Fruit fly (Drosophila melanogaster) whole organism, embryonic: Measurements from ENCODE around the gene CG31139.

ENCODE experiments used
- CG10979 ChIP-seq: fragments of 200-800 bp; sonication (Bioruptor generic); optimal IDR thresholded peaks from 2 replicates; lab custom pipeline; 2018; ENCODE audit warnings: missing biosample characterization, mild to moderate bottlenecking, missing genetic modification characterization, moderate library complexity
- CG11560 ChIP-seq: fragments of 200-800 bp; sonication (Bioruptor generic); IDR thresholded peaks from 3 replicates; pipeline ENCODE4 v1.3.6; 2022; ENCODE audit warnings: missing biosample characterization, missing genetic modification characterization
- CG12155 ChIP-seq: fragments of 200-800 bp; sonication (Bioruptor generic); optimal IDR thresholded peaks from 3 replicates; lab custom pipeline; 2016; ENCODE audit warnings: missing biosample characterization, missing genetic modification characterization
- CG13287 ChIP-seq: fragments of 200-800 bp; sonication (Bioruptor generic); IDR thresholded peaks from 2 replicates; pipeline ENCODE4 v1.3.6; 2022; ENCODE audit warnings: missing biosample characterization, missing genetic modification characterization; ENCODE audit not compliant: partially characterized antibody
- CG13424 ChIP-seq: fragments of 200-800 bp; sonication (Bioruptor generic); optimal IDR thresholded peaks from 2 replicates; lab custom pipeline; 2019; ENCODE audit warnings: missing biosample characterization, mild to moderate bottlenecking, missing genetic modification characterization, moderate library complexity
- CG14667 ChIP-seq: fragments of 200-800 bp; sonication (Bioruptor generic); IDR thresholded peaks from 2 replicates; pipeline ENCODE4 v1.3.6; 2022; ENCODE audit warnings: missing biosample characterization, missing genetic modification characterization
- CG1602 ChIP-seq: fragments of 200-800 bp; sonication (Bioruptor generic); optimal IDR thresholded peaks from 3 replicates; lab custom pipeline; 2016; ENCODE audit warnings: missing biosample characterization, missing genetic modification characterization
- CG1603 ChIP-seq: fragments of 200-800 bp; sonication (Bioruptor generic); optimal IDR thresholded peaks from 2 replicates; lab custom pipeline; 2019; ENCODE audit warnings: missing biosample characterization, mild to moderate bottlenecking, missing genetic modification characterization, moderate library complexity
- CG16863 ChIP-seq: fragments of 200-800 bp; sonication (Bioruptor generic); optimal IDR thresholded peaks from 3 replicates; lab custom pipeline; 2016; ENCODE audit warnings: missing biosample characterization, missing genetic modification characterization
- CG17359 ChIP-seq: fragments of 200-800 bp; sonication (Bioruptor generic); optimal IDR thresholded peaks from 3 replicates; lab custom pipeline; 2018; ENCODE audit warnings: missing biosample characterization, mild to moderate bottlenecking, missing genetic modification characterization, moderate library complexity
- CG17612 ChIP-seq: fragments of 200-800 bp; sonication (Bioruptor generic); IDR thresholded peaks from 2 replicates; pipeline ENCODE4 v1.3.6; 2022; ENCODE audit warnings: missing biosample characterization, missing genetic modification characterization
- CG2120 ChIP-seq: fragments of 200-800 bp; sonication (Bioruptor generic); optimal IDR thresholded peaks from 3 replicates; lab custom pipeline; 2016; ENCODE audit warnings: missing biosample characterization, missing genetic modification characterization
- CG2889 ChIP-seq: fragments of 200-800 bp; sonication (Bioruptor generic); IDR thresholded peaks from 3 replicates; pipeline ENCODE4 v1.3.6; 2022; ENCODE audit warnings: missing biosample characterization, missing genetic modification characterization
- CG3407 ChIP-seq: fragments of 200-800 bp; sonication (Bioruptor generic); optimal IDR thresholded peaks from 2 replicates; lab custom pipeline; 2018; ENCODE audit warnings: missing biosample characterization, mild to moderate bottlenecking, missing genetic modification characterization
- CG3847 ChIP-seq: fragments of 200-800 bp; sonication (Bioruptor generic); IDR thresholded peaks from 2 replicates; pipeline ENCODE4 v1.3.6; 2022; ENCODE audit warnings: missing biosample characterization, missing genetic modification characterization
- CG43689 ChIP-seq: fragments of 200-800 bp; sonication (Bioruptor generic); IDR thresholded peaks from 2 replicates; pipeline ENCODE4 v1.3.6; 2022; ENCODE audit warnings: missing biosample characterization, missing genetic modification characterization
- CG4404 ChIP-seq: fragments of 200-800 bp; sonication (Bioruptor generic); IDR thresholded peaks from 2 replicates; pipeline ENCODE4 v1.3.6; 2022; ENCODE audit warnings: missing biosample characterization, missing genetic modification characterization
- CG5953 ChIP-seq: fragments of 200-800 bp; sonication (Bioruptor generic); IDR thresholded peaks from 2 replicates; pipeline ENCODE4 v1.3.6; 2022; ENCODE audit warnings: missing biosample characterization, missing genetic modification characterization
- CG6791 ChIP-seq: fragments of 200-800 bp; sonication (Bioruptor generic); IDR thresholded peaks from 3 replicates; pipeline ENCODE4 v1.3.6; 2022; ENCODE audit warnings: missing biosample characterization, missing genetic modification characterization; ENCODE audit not compliant: partially characterized antibody
- CG7271 ChIP-seq: fragments of 200-800 bp; sonication (Bioruptor generic); optimal IDR thresholded peaks from 2 replicates; lab custom pipeline; 2018; ENCODE audit warnings: missing biosample characterization, mild to moderate bottlenecking, missing genetic modification characterization, moderate library complexity
- CG7357 ChIP-seq: fragments of 200-800 bp; sonication (Bioruptor generic); IDR thresholded peaks from 3 replicates; pipeline ENCODE4 v1.3.6; 2022; ENCODE audit warnings: missing biosample characterization, missing genetic modification characterization
- CG8478 ChIP-seq: fragments of >200 bp; optimal IDR thresholded peaks from 2 replicates; lab custom pipeline; 2018
- CG8944 ChIP-seq: fragments of 200-800 bp; sonication (Bioruptor generic); optimal IDR thresholded peaks from 3 replicates; lab custom pipeline; 2016; ENCODE audit warnings: missing biosample characterization, missing genetic modification characterization
- CG9932 ChIP-seq: fragments of 200-800 bp; sonication (Bioruptor generic); IDR thresholded peaks from 2 replicates; pipeline ENCODE4 v1.3.6; 2022; ENCODE audit warnings: missing biosample characterization, missing genetic modification characterization
- CkIIα-i1 ChIP-seq: fragments of 200-800 bp; sonication (Bioruptor generic); IDR thresholded peaks from 2 replicates; pipeline ENCODE4 v1.3.6; 2022; ENCODE audit warnings: missing biosample characterization, missing genetic modification characterization
- Dfd ChIP-seq, 2 experiments: fragments of >200 bp; optimal IDR thresholded peaks; 2 replicates each; lab custom pipeline; 2017; ENCODE audit warnings: missing biosample characterization in 2 of 2, missing genetic modification characterization in 2 of 2
- Doc2 ChIP-seq: fragments of 200-800 bp; sonication (Bioruptor generic); IDR thresholded peaks from 2 replicates; pipeline ENCODE4 v1.3.6; 2022; ENCODE audit warnings: missing biosample characterization, missing genetic modification characterization
- GATAe ChIP-seq: fragments of 200-800 bp; sonication (Bioruptor generic); conservative IDR thresholded peaks from 2 replicates; pipeline ENCODE4 v1.3.6; 2022; ENCODE audit warnings: missing biosample characterization, missing genetic modification characterization
- Gsc ChIP-seq: fragments of 200-800 bp; sonication (Bioruptor generic); IDR thresholded peaks from 2 replicates; pipeline ENCODE4 v1.3.6; 2022; ENCODE audit warnings: missing biosample characterization, missing genetic modification characterization
- HLH54F ChIP-seq: fragments of 200-800 bp; sonication (Bioruptor generic); optimal IDR thresholded peaks from 3 replicates; lab custom pipeline; 2016; ENCODE audit warnings: missing biosample characterization, missing genetic modification characterization
- Hey ChIP-seq: fragments of 200-800 bp; sonication (Bioruptor generic); optimal IDR thresholded peaks from 3 replicates; lab custom pipeline; 2018; ENCODE audit warnings: missing biosample characterization, mild to moderate bottlenecking, missing genetic modification characterization
- Hr3 ChIP-seq: fragments of 200-800 bp; sonication (Bioruptor generic); optimal IDR thresholded peaks from 3 replicates; lab custom pipeline; 2016; ENCODE audit warnings: missing biosample characterization, missing genetic modification characterization
- NFAT ChIP-seq: fragments of 200-800 bp; sonication (Bioruptor generic); IDR thresholded peaks from 2 replicates; pipeline ENCODE4 v1.3.6; 2022; ENCODE audit warnings: missing biosample characterization, missing genetic modification characterization
- Sox100B ChIP-seq: fragments of 200-800 bp; sonication (Bioruptor generic); optimal IDR thresholded peaks from 3 replicates; lab custom pipeline; 2018; ENCODE audit warnings: missing biosample characterization, mild to moderate bottlenecking, missing genetic modification characterization
- Taf1 ChIP-seq: fragments of 200-800 bp; sonication (Bioruptor generic); IDR thresholded peaks from 2 replicates; pipeline ENCODE4 v1.3.6; 2022; ENCODE audit warnings: missing biosample characterization, missing genetic modification characterization
- aop ChIP-seq: fragments of 200-800 bp; sonication (Bioruptor generic); IDR thresholded peaks from 2 replicates; pipeline ENCODE4 v1.3.6; 2022; ENCODE audit warnings: missing biosample characterization, missing genetic modification characterization
- ara ChIP-seq: fragments of 200-800 bp; sonication (Bioruptor generic); IDR thresholded peaks from 2 replicates; pipeline ENCODE4 v1.3.6; 2022; ENCODE audit warnings: missing biosample characterization, missing genetic modification characterization
- cad ChIP-seq: fragments of >200 bp; optimal IDR thresholded peaks from 2 replicates; lab custom pipeline; 2017; ENCODE audit warnings: missing biosample characterization, missing genetic modification characterization
- cato ChIP-seq: fragments of 200-800 bp; sonication (Bioruptor generic); optimal IDR thresholded peaks from 2 replicates; lab custom pipeline; 2016; ENCODE audit warnings: missing biosample characterization, missing genetic modification characterization, borderline replicate concordance
- chif ChIP-seq, 2 experiments: fragments of 200-800 bp; sonication (Bioruptor generic); optimal IDR thresholded peaks; 3 replicates each; lab custom pipeline; 2016; ENCODE audit warnings: missing biosample characterization in 2 of 2, missing genetic modification characterization in 2 of 2
- disco-r ChIP-seq: fragments of 200-800 bp; sonication (Bioruptor generic); optimal IDR thresholded peaks from 2 replicates; lab custom pipeline; 2016; ENCODE audit warnings: missing biosample characterization, missing genetic modification characterization
- dpn ChIP-seq, 2 experiments: fragments of 200-800 bp; sonication (Bioruptor generic); optimal IDR thresholded peaks; 3 replicates each; lab custom pipeline; 2016; ENCODE audit warnings: missing biosample characterization in 2 of 2, missing genetic modification characterization in 2 of 2
- gfzf ChIP-seq: fragments of 200-800 bp; sonication (Bioruptor generic); optimal IDR thresholded peaks from 2 replicates; lab custom pipeline; 2016; ENCODE audit warnings: missing biosample characterization, mild to moderate bottlenecking, missing genetic modification characterization, moderate library complexity
- klu ChIP-seq: fragments of 200-800 bp; sonication (Bioruptor generic); IDR thresholded peaks from 2 replicates; pipeline ENCODE4 v1.3.6; 2022; ENCODE audit warnings: missing biosample characterization, missing genetic modification characterization
- peb ChIP-seq: fragments of 200-800 bp; sonication (Bioruptor generic); IDR thresholded peaks from 2 replicates; pipeline ENCODE4 v1.3.6; 2022; ENCODE audit warnings: missing biosample characterization, missing genetic modification characterization
- sr ChIP-seq: fragments of 200-800 bp; sonication (Bioruptor generic); IDR thresholded peaks from 3 replicates; pipeline ENCODE4 v1.3.6; 2022; ENCODE audit warnings: missing biosample characterization, missing genetic modification characterization
- ttk ChIP-seq: fragments of 200-800 bp; sonication (Bioruptor generic); IDR thresholded peaks from 2 replicates; pipeline ENCODE4 v2.1.2; 2022; ENCODE audit warnings: missing biosample characterization, missing genetic modification characterization
- vnd ChIP-seq: fragments of 200-800 bp; sonication (Bioruptor generic); IDR thresholded peaks from 3 replicates; pipeline ENCODE4 v1.3.6; 2022; ENCODE audit warnings: missing biosample characterization, missing genetic modification characterization; ENCODE audit not compliant: partially characterized antibody
- wdn ChIP-seq: fragments of 200-800 bp; sonication (Bioruptor generic); IDR thresholded peaks from 2 replicates; pipeline ENCODE4 v1.3.6; 2022; ENCODE audit warnings: missing biosample characterization, missing genetic modification characterization

The CG31139 gene

DNA sequence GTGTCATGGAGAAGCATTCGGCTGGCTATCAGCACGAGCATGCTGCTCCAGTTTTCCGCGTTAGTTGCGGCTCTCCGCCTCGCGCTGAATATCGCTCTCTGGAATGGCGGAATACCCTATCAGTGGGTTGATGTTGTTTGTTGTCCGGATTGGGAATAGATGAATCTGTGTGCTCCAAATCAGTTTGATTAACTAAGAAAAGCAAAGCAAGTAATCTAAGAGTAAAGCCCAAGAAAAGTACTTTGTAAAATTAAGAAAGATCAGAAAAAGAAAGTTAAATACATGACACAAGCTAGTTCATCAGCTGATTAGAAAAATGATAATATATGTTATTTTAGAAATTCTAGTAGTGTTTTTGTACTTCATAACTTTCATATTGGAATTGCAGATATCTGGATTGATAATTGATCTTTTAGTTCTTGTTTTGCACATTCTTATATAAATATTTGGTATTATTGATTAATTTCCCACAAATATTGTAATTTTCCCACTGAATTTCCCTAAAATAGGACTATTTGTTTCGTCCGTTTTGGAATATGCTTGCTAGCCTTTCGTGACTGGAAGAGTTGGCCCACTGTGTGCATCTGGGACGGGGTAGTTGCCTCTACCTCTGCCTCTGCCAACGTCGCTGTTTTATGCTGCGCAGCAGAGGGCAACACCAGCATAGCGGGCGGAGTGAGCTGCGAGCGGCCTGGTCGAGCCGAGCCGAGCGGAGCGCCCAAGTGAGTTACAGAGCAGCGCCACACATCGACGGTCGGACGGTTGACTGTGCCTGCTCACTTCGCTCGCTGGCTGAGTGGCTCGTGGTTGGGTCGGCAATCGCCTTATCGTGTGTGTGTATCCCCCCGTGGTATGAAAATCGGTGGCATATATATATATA is 5.3 kb upstream of the CG31139 start (continued):
- TF ChIP-seq wdn (GFP tag; lab: Robert Waterston, UW) (peak; percentile 35; the same call in 1 of the 2 replicates), Gsc (GFP tag; lab: Robert Waterston, UW) (no peak), vnd (GFP tag; lab: Robert Waterston, UW) (no peak), Sox100B (GFP tag; lab: Kevin White, UChicago) (peak; percentile 81), CG14667 (GFP tag; lab: Robert Waterston, UW) (no peak; the same call in none of the 2 replicates), disco-r (GFP tag; lab: Kevin White, UChicago) (peak; percentile 22), ara (GFP tag; lab: Robert Waterston, UW) (peak; percentile 39; the same call in 1 of the 2 replicates), CG8478 (lab: Kevin White, UChicago) (no peak), CG16863 (peak; percentile 37), ttk (GFP tag; lab: Robert Waterston, UW) (peak; percentile 9; the same call in 1 of the 2 replicates), CG7271 (tag; lab: Kevin White, UChicago) (no peak), gfzf (no peak), cato (GFP tag; lab: Kevin White, UChicago) (no peak), CG6791 (GFP tag; lab: Robert Waterston, UW) (0 out of 3 replicates have a peak, but pooled peaks have one; percentile 14), CG8944 (GFP tag; lab: Kevin White, UChicago) (peak; percentile 58), chif (GFP tag; optimal IDR thresholded peaks at IDR 0.05; lab: Kevin White, UChicago) (peak in 1 of 2 experiments; percentile 40), CG5953 (GFP tag; lab: Robert Waterston, UW) (0 out of 2 replicates have a peak, but pooled peaks have one; percentile 4), CkIIα-i1 (GFP tag; lab: Robert Waterston, UW) (no peak), CG4404 (GFP tag; lab: Robert Waterston, UW) (no peak), NFAT (GFP tag; lab: Robert Waterston, UW) (peak; percentile 79), Doc2 (GFP tag; lab: Robert Waterston, UW) (no peak), CG1602 (GFP tag; lab: Kevin White, UChicago) (peak; percentile 43), Hr3 (peak; percentile 60), dpn (GFP tag; optimal IDR thresholded peaks at IDR 0.05; lab: Kevin White, UChicago) (peak; percentile 53 to 75), peb (GFP tag; lab: Robert Waterston, UW) (no peak), klu (GFP tag; lab: Robert Waterston, UW) (no peak), HLH54F (GFP tag; lab: Kevin White, UChicago) (peak; percentile 8), CG10979 (tag; lab: Kevin White, UChicago) (peak; percentile 55), CG1603 (tag; lab: Kevin White, UChicago) (peak; percentile 31), CG3847 (peak; percentile 41; the same call in 1 of the 2 replicates), CG17612 (GFP tag; lab: Robert Waterston, UW) (0 out of 2 replicates have a peak, but pooled peaks have one; percentile 44), CG13424 (peak; percentile 79), CG13287 (peak; percentile 54), CG3407 (peak; percentile 46), CG11560 (tag; lab: Robert Waterston, UW) (no peak), CG17359 (tag; lab: Kevin White, UChicago) (peak; percentile 67), CG9932 (GFP tag; lab: Robert Waterston, UW) (peak; percentile 54), Hey (tag; lab: Kevin White, UChicago) (no peak), Dfd (GFP tag; optimal IDR thresholded peaks at IDR 0.05; lab: Kevin White, UChicago) (peak in 1 of 2 experiments; percentile 78), cad (no peak), aop (GFP tag; lab: Robert Waterston, UW) (no peak), sr (0 out of 3 replicates have a peak, but pooled peaks have one; percentile 28), CG12155 (GFP tag; lab: Kevin White, UChicago) (peak; percentile 36), CG2120 (GFP tag; lab: Kevin White, UChicago) (peak; percentile 72), CG2889 (GFP tag; lab: Robert Waterston, UW) (0 out of 3 replicates have a peak, but pooled peaks have one; percentile 16), CG43689 (no peak), GATAe (GFP tag; lab: Robert Waterston, UW) (no peak), CG7357 (GFP tag; lab: Robert Waterston, UW) (0 out of 3 replicates have a peak, but pooled peaks have one; percentile 6), Taf1 (no peak)
